Worm (Caenorhabditis elegans): Measurements from ENCODE around the gene pqn-87.

pqn-87 gene

DNA sequence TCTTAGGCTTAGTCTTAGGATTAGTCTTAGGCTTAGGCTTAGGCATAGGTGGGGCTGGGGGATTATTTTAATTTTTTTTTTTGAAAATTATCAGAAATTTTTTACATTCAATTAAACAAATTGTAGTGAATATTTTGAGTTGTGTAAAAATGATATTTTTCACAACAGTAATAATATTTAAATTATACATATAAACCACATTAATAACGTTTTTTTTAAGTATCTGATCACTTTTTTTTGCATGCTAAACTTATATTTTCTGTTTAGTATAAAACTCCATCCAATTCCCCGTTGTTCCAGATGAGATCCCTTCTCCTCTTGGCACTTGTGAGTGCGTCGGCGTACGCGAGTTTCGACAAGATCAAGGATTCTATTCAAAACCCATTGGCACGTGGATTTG is 15.2 kb upstream of the pqn-87 start, which contains the start of gene txdc-12.1:
txdc-12.1 (plus strand) TSS at position 301 of the 400 bp plus-strand sequence.
- TF ChIP-seq sem-2 (GFP tag; optimal IDR thresholded peaks at IDR 0.05) (no peak), nhr-2 (tag; optimal IDR thresholded peaks at IDR 0.05) (no peak), nhr-28 (tag; optimal IDR thresholded peaks at IDR 0.05) (no peak), mls-2 (tag; optimal IDR thresholded peaks at IDR 0.05) (no peak), elt-3 (tag; optimal IDR thresholded peaks at IDR 0.05) (no peak), ceh-83 (GFP tag; optimal IDR thresholded peaks at IDR 0.05) (no peak), ceh-39 (tag; optimal IDR thresholded peaks at IDR 0.05) (no peak), nhr-12 (tag; optimal IDR thresholded peaks at IDR 0.05) (no peak), unc-39 (tag; optimal IDR thresholded peaks at IDR 0.05) (no peak), ces-1 (GFP tag; optimal IDR thresholded peaks at IDR 0.05) (no peak), nhr-237 (tag; optimal IDR thresholded peaks at IDR 0.05) (no peak), zip-8 (tag; optimal IDR thresholded peaks at IDR 0.05) (no peak), flh-1 (GFP tag; optimal IDR thresholded peaks at IDR 0.05) (no peak), ham-2 (GFP tag; optimal IDR thresholded peaks at IDR 0.05) (no peak), lin-32 (GFP tag; optimal IDR thresholded peaks at IDR 0.05) (no peak)

DNA sequence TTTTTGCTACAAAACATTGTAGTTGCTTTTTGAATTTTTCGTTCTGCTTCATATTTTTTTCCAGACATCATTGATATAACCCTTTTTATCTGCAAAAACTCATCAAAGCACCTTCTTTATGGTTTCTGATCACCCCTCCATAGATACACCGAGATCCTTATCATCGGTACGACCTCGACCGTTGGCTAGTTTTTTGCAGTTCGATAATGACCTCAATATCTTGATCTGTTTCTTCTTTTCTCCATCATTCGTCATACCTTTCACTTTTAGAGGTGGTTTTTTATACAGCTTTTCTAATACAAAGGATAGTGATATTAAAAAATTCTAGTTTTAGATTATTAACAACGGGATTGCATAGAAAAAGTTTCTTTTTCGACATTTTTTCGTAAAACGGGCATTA is 14.6 kb upstream of the pqn-87 start:
- TF ChIP-seq elt-1 (tag; optimal IDR thresholded peaks at IDR 0.05; ENCODE audit: borderline replicate concordance, insufficient read depth) (peak; percentile 93), mab-5 (tag; optimal IDR thresholded peaks at IDR 0.05) (no peak), ceh-39 (tag; optimal IDR thresholded peaks at IDR 0.05) (no peak), ham-2 (GFP tag; optimal IDR thresholded peaks at IDR 0.05) (peak; percentile 8)

DNA sequence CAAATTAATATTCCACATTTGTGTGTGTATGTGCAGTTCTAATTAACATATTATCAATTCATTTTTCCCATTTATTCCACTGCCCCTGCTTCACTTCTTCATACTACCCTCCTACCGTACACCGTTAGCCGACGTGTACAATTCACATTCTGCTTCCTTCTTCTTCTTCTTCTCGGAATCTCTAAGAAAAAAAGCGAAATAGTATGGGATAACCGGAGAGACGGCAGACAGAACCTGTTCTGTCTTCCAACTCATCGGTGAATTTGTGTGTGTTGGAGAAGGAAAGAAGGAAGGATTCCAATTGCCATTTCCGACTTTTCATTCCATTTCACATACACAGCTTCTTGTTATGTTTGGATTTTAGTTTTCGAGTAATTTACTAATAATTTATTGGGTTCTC is 12.7 kb upstream of the pqn-87 start:
- peak; percentile 24 for TF ChIP-seq lsy-2 (tag; optimal IDR thresholded peaks at IDR 0.05)
- TF ChIP-seq ceh-39 (tag; optimal IDR thresholded peaks at IDR 0.05), result no peak
- TF ChIP-seq ham-2 (GFP tag; optimal IDR thresholded peaks at IDR 0.05), result peak; percentile 61
- TF ChIP-seq elt-3 (tag; optimal IDR thresholded peaks at IDR 0.05), result no peak
- no peak for TF ChIP-seq nhr-2 (tag; optimal IDR thresholded peaks at IDR 0.05)
- no peak for TF ChIP-seq nhr-28 (tag; optimal IDR thresholded peaks at IDR 0.05)
- no peak for TF ChIP-seq snpc-4 (tag; optimal IDR thresholded peaks at IDR 0.05)
- no peak for TF ChIP-seq zip-8 (tag; optimal IDR thresholded peaks at IDR 0.05)
- TF ChIP-seq nhr-76 (tag; optimal IDR thresholded peaks at IDR 0.05), result no peak

DNA sequence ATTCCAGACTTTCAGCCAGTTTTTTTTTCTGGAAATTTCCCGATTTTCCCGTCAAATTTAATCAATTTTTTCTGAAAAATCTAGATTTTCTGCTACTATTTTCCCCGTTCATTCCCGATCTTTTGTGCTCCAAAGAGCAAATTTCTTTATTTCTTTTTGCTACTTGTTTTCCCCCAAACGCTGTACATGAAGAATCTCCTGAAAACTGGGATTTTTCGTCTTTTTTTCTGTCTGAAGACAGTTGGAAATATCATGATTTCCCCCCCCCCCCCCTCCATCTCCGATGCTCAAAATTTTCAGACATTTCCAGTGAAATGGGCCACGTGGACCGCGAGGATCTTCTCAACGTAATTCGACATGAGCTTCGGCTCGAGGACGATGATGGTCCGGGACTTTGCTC is 3.1 kb upstream of the pqn-87 start, which contains the start of gene sinh-1:
sinh-1 (plus strand) TSS at position 301 of the 400 bp plus-strand sequence.
- TF ChIP-seq zip-8 (tag; optimal IDR thresholded peaks at IDR 0.05) (no peak), nhr-12 (tag; optimal IDR thresholded peaks at IDR 0.05) (no peak), mls-2 (tag; optimal IDR thresholded peaks at IDR 0.05) (no peak), pha-4 (tag; optimal IDR thresholded peaks at IDR 0.05) (no peak), hlh-1 (tag; optimal IDR thresholded peaks at IDR 0.05) (no peak), flh-1 (GFP tag; optimal IDR thresholded peaks at IDR 0.05) (no peak), ztf-11 (tag; optimal IDR thresholded peaks at IDR 0.05) (no peak), lsy-2 (tag; optimal IDR thresholded peaks at IDR 0.05) (no peak), ceh-43 (GFP tag; optimal IDR thresholded peaks at IDR 0.05) (no peak), ham-2 (GFP tag; optimal IDR thresholded peaks at IDR 0.05) (no peak), unc-39 (tag; optimal IDR thresholded peaks at IDR 0.05) (no peak), mab-5 (tag; optimal IDR thresholded peaks at IDR 0.05) (no peak), snpc-4 (tag; optimal IDR thresholded peaks at IDR 0.05) (no peak), M03D4.4 (tag; optimal IDR thresholded peaks at IDR 0.05) (no peak), nhr-237 (tag; optimal IDR thresholded peaks at IDR 0.05) (no peak), elt-1 (tag; optimal IDR thresholded peaks at IDR 0.05; ENCODE audit: borderline replicate concordance, insufficient read depth) (no peak), ceh-83 (GFP tag; optimal IDR thresholded peaks at IDR 0.05) (no peak)

DNA sequence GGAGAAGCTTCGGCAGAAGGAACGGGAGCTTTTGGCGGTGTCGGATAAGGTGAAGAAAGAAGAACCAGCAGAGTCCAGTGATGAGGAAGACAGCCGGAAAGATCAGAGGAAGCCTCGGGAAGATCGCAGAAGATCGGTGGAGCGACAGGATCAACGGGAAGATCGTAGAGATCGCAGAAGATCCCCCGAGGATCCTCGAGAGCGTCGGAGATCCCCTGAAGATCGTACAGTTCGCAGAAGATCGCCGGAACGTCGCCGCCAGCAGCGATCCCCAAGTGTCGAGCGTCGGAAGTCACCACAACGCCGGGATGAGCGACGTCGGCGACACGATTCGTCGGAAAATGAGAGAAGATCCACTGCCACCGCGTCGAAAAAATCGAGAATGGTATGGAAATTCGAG is 1.3 kb upstream of the pqn-87 start:
- no peak for TF ChIP-seq nhr-12 (tag; optimal IDR thresholded peaks at IDR 0.05)
- TF ChIP-seq ceh-43 (GFP tag; optimal IDR thresholded peaks at IDR 0.05), result no peak
- TF ChIP-seq lin-32 (GFP tag; optimal IDR thresholded peaks at IDR 0.05), result no peak
- TF ChIP-seq unc-62 (GFP tag; optimal IDR thresholded peaks at IDR 0.05), result no peak
- TF ChIP-seq elt-1 (tag; optimal IDR thresholded peaks at IDR 0.05; ENCODE audit: borderline replicate concordance, insufficient read depth), result no peak
- TF ChIP-seq ham-2 (GFP tag; optimal IDR thresholded peaks at IDR 0.05), result no peak
- TF ChIP-seq sptf-1 (tag; optimal IDR thresholded peaks at IDR 0.05), result no peak
- no peak for TF ChIP-seq ceh-39 (tag; optimal IDR thresholded peaks at IDR 0.05)
- TF ChIP-seq lin-13 (tag; optimal IDR thresholded peaks at IDR 0.05), result no peak
- TF ChIP-seq mep-1 (tag; optimal IDR thresholded peaks at IDR 0.05), result no peak
- no peak for TF ChIP-seq tbx-8 (GFP tag; optimal IDR thresholded peaks at IDR 0.05)

All from whole organism, mixed stage, embryonic.